Fruit fly (Drosophila melanogaster): ENCODE data around the gene meigo.

DNA sequence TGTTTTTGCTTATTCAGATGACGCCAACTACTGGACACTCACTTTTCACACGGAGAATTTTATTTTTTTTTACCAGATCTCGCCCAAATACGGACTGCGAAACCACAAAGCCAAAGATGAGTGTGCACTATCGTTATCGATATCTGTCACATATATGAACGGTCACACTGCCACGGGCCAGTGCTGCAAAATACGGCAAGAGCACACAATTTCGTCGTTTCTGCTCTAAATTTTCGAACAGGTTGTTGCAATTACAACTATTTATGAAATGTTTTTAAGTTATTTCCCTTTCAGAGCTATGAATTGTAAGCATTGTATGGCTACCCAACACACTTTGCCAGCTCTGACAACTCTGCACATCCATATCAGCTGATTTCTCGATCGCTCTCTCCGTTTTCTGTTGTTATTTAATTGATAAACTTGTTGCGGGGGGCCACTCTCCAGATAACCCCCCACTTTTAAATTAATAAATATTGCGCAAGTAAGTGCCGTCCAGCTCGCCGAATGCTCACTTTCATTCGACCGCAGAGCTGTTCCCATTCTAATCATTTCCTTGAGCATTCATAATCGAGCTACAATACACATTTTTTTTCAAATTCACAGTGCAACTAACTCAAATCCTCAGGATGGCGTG, 10.6 kb upstream of the meigo start, which contains the start of the genes slmb and CG5793:
- peak; percentile 53 for TF ChIP-seq lz (GFP tag; optimal IDR thresholded peaks at IDR 0.05)
- TF ChIP-seq CG10631 (GFP tag; optimal IDR thresholded peaks at IDR 0.05): peak; percentile 44
- no peak for TF ChIP-seq Ets96B (tag; optimal IDR thresholded peaks at IDR 0.05)
- peak; percentile 83 for TF ChIP-seq Eip78C (GFP tag)
- no peak for TF ChIP-seq CG9139 (GFP tag; optimal IDR thresholded peaks at IDR 0.05)
- TF ChIP-seq Eip93F (GFP tag; optimal IDR thresholded peaks at IDR 0.05): no peak
- TF ChIP-seq Hr39 (GFP tag; optimal IDR thresholded peaks at IDR 0.05): peak; percentile 55
- TF ChIP-seq salr (GFP tag; optimal IDR thresholded peaks at IDR 0.05): no peak
- TF ChIP-seq dac (GFP tag; optimal IDR thresholded peaks at IDR 0.05): no peak
- TF ChIP-seq CG6854 (GFP tag; optimal IDR thresholded peaks at IDR 0.05): no peak
- TF ChIP-seq CG16779 (tag; optimal IDR thresholded peaks at IDR 0.05): no peak
- TF ChIP-seq CG1621 (tag; optimal IDR thresholded peaks at IDR 0.05): no peak
- TF ChIP-seq CG4318 (GFP tag; optimal IDR thresholded peaks at IDR 0.05): no peak
- TF ChIP-seq Blimp-1 (GFP tag; optimal IDR thresholded peaks at IDR 0.05): no peak

Data from whole organism, prepupa.